Worm (Caenorhabditis elegans) whole organism, late embryonic: ENCODE results near the gene brd-1.

Experiments
- K02D7.2 ChIP-seq: sonication (generic microtip); optimal IDR thresholded peaks from 2 replicates; lab custom pipeline; 2017; ENCODE audit warnings: mild to moderate bottlenecking, missing genetic modification characterization, missing compliant biosample characterization
- nfya-1 ChIP-seq: sonication (generic microtip); optimal IDR thresholded peaks from 2 replicates; lab custom pipeline; 2017; ENCODE audit warnings: missing genetic modification characterization, mild to moderate bottlenecking, missing compliant biosample characterization, antibody characterized with exemption, moderate library complexity

DNA sequence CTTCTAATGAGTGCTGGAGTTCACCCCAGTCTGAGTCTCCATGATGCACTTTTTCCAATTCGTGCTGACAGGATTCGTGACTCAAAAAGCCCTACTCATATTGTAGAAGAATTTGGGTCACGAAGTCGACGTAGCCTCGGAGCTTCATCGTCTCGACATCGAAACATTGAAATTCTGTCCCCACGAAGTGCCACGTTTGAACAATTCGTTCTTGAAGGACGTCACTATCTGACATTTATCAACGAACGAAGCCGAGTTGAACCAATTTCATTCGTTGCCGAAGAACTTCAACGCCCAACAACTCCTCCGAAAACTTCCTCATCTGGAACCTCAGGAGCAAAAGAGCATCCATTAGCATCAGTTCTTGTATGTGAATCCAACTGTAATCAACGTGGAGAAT is 50.2 kb downstream of the brd-1 start:
- TF ChIP-seq K02D7.2 (tag; lab: Kevin White, UChicago) (no peak), nfya-1 (tag; lab: Kevin White, UChicago) (no peak)
